Worm (Caenorhabditis elegans): ENCODE measurements around the gene djr-1.2.

DNA sequence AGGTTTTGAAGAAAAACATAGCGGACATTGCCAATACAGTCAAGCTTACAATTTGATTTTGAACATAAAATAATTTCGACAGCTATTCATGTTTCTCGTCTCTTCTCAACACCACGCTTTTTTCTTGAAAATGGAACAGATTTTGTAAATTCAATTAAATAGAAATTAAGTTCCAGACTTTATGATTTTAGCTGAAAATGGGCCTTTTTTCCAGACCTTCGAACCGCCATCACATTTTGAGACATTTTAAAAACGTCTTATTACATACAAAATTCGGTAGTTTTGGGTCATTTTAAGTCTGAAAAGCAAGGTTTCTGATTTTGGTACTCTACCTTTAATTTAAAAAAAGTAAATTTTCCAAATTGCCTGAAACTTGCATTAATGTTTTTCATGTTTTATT is 16.8 kb downstream of the djr-1.2 start, which contains the start of gene C49G7.12:
- TF ChIP-seq him-1 (tag; optimal IDR thresholded peaks at IDR 0.05), result no peak
- no peak for TF ChIP-seq dao-5 (tag; optimal IDR thresholded peaks at IDR 0.05)
- TF ChIP-seq W03F9.2 (tag; optimal IDR thresholded peaks at IDR 0.05), result no peak
